Fruit fly (Drosophila melanogaster) whole organism, embryonic: Measurements from ENCODE around the gene CG11409.

Source experiments
- Atf-2 ChIP-seq: fragments of 200-800 bp; sonication (Bioruptor generic); optimal IDR thresholded peaks from 2 replicates; lab custom pipeline; 2016; ENCODE audit warnings: missing biosample characterization, missing genetic modification characterization
- CG11723 ChIP-seq: fragments of 200-800 bp; sonication (Bioruptor generic); optimal IDR thresholded peaks from 2 replicates; lab custom pipeline; 2017; ENCODE audit warnings: missing biosample characterization, mild to moderate bottlenecking, missing genetic modification characterization
- CG12659 ChIP-seq: fragments of 200-800 bp; sonication (Bioruptor generic); optimal IDR thresholded peaks from 3 replicates; lab custom pipeline; 2017; ENCODE audit warnings: mild to moderate bottlenecking, missing biosample characterization, missing genetic modification reagents, missing genetic modification characterization
- CG13123 ChIP-seq: fragments of 200-800 bp; sonication (Bioruptor generic); optimal IDR thresholded peaks from 2 replicates; lab custom pipeline; 2016; ENCODE audit warnings: missing biosample characterization, missing genetic modification characterization
- CG13894 ChIP-seq: fragments of 200-800 bp; sonication (Bioruptor generic); optimal IDR thresholded peaks from 3 replicates; lab custom pipeline; 2018; ENCODE audit warnings: missing biosample characterization, mild to moderate bottlenecking, missing genetic modification characterization, moderate library complexity
- CG14441 ChIP-seq: fragments of 200-800 bp; sonication (Bioruptor generic); IDR thresholded peaks from 2 replicates; pipeline ENCODE4 v1.3.6; 2022; ENCODE audit warnings: missing biosample characterization, missing genetic modification characterization
- CG16815 ChIP-seq: fragments of 200-800 bp; sonication (Bioruptor generic); optimal IDR thresholded peaks from 3 replicates; lab custom pipeline; 2017; ENCODE audit warnings: missing biosample characterization, mild to moderate bottlenecking, missing genetic modification characterization
- CG17186 ChIP-seq: fragments of 200-800 bp; sonication (Bioruptor generic); optimal IDR thresholded peaks from 3 replicates; lab custom pipeline; 2017; ENCODE audit warnings: missing biosample characterization, missing genetic modification reagents, missing genetic modification characterization
- CG17361 ChIP-seq: fragments of 200-800 bp; sonication (Bioruptor generic); IDR thresholded peaks from 3 replicates; pipeline ENCODE4 v1.3.6; 2022; ENCODE audit warnings: missing biosample characterization, missing genetic modification characterization
- CG43689 ChIP-seq: fragments of 200-800 bp; sonication (Bioruptor generic); IDR thresholded peaks from 2 replicates; pipeline ENCODE4 v1.3.6; 2022; ENCODE audit warnings: missing biosample characterization, missing genetic modification characterization
- CG4617 ChIP-seq: fragments of 200-800 bp; sonication (Bioruptor generic); optimal IDR thresholded peaks from 3 replicates; lab custom pipeline; 2016; ENCODE audit warnings: missing biosample characterization, missing genetic modification characterization, borderline replicate concordance
- CG7556 ChIP-seq: fragments of 200-800 bp; sonication (Bioruptor generic); optimal IDR thresholded peaks from 2 replicates; lab custom pipeline; 2017; ENCODE audit warnings: missing biosample characterization, mild to moderate bottlenecking, missing genetic modification characterization
- CG7786 ChIP-seq: fragments of 200-800 bp; sonication (Bioruptor generic); optimal IDR thresholded peaks from 2 replicates; lab custom pipeline; 2016; ENCODE audit warnings: missing biosample characterization, missing genetic modification characterization
- CG8924 ChIP-seq: fragments of 200-800 bp; optimal IDR thresholded peaks from 3 replicates; lab custom pipeline; 2019; ENCODE audit warnings: missing biosample characterization, mild to moderate bottlenecking, missing genetic modification characterization, moderate library complexity
- CG9932 ChIP-seq: fragments of 200-800 bp; sonication (Bioruptor generic); IDR thresholded peaks from 2 replicates; pipeline ENCODE4 v1.3.6; 2022; ENCODE audit warnings: missing biosample characterization, missing genetic modification characterization
- Dfd ChIP-seq, 2 experiments: fragments of >200 bp; optimal IDR thresholded peaks; 2 replicates each; lab custom pipeline; 2017; ENCODE audit warnings: missing biosample characterization in 2 of 2, missing genetic modification characterization in 2 of 2
- Dll ChIP-seq: fragments of 200-800 bp; sonication (Bioruptor generic); IDR thresholded peaks from 4 replicates; pipeline ENCODE4 v1.3.6; 2022; ENCODE audit warnings: missing biosample characterization, missing genetic modification characterization; ENCODE audit not compliant: partially characterized antibody
- E2f2 ChIP-seq: fragments of 200-800 bp; sonication (Bioruptor generic); IDR thresholded peaks from 2 replicates; pipeline ENCODE4 v1.3.6; 2022; ENCODE audit warnings: missing biosample characterization, missing genetic modification characterization
- Fer3 ChIP-seq: fragments of 200-800 bp; sonication (Bioruptor generic); optimal IDR thresholded peaks from 2 replicates; lab custom pipeline; 2018; ENCODE audit warnings: missing biosample characterization, mild to moderate bottlenecking, missing genetic modification characterization, moderate library complexity
- Gug ChIP-seq: fragments of 200-800 bp; sonication (Bioruptor generic); IDR thresholded peaks from 4 replicates; pipeline ENCODE4 v1.3.6; 2022; ENCODE audit warnings: missing biosample characterization, missing genetic modification characterization
- HHEX ChIP-seq: fragments of 200-800 bp; sonication (Bioruptor generic); optimal IDR thresholded peaks from 3 replicates; lab custom pipeline; 2017; ENCODE audit warnings: missing biosample characterization, mild to moderate bottlenecking, missing genetic modification characterization, missing genetic modification reagents
- Hr78 ChIP-seq, 2 experiments: fragments of 200-800 bp in 1 of 2; fragments of >200 bp in 1 of 2; sonication (Bioruptor generic) in 1 of 2; optimal IDR thresholded peaks; 2 replicates each; lab custom pipeline; 2017 to 2019; ENCODE audit warnings: missing biosample characterization in 2 of 2, missing genetic modification characterization in 2 of 2, mild to moderate bottlenecking in 1 of 2, moderate library complexity in 1 of 2
- Mad ChIP-seq: fragments of 200-800 bp; sonication (Bioruptor generic); optimal IDR thresholded peaks from 2 replicates; lab custom pipeline; 2016; ENCODE audit warnings: missing biosample characterization, missing genetic modification characterization
- Max ChIP-seq: fragments of 200-800 bp; sonication (Bioruptor generic); optimal IDR thresholded peaks from 2 replicates; lab custom pipeline; 2016; ENCODE audit warnings: missing biosample characterization, mild to moderate bottlenecking, missing genetic modification characterization
- NC2β ChIP-seq: fragments of 200-800 bp; sonication (Bioruptor generic); optimal IDR thresholded peaks from 2 replicates; lab custom pipeline; 2016; ENCODE audit warnings: missing biosample characterization, missing genetic modification characterization
- Nf-YC ChIP-seq: fragments of 200-800 bp; optimal IDR thresholded peaks from 3 replicates; lab custom pipeline; 2019; ENCODE audit warnings: missing biosample characterization, mild to moderate bottlenecking, missing genetic modification characterization, moderate library complexity
- Oaz ChIP-seq: fragments of 200-800 bp; sonication (Bioruptor generic); IDR thresholded peaks from 2 replicates; pipeline ENCODE4 v1.3.6; 2022; ENCODE audit warnings: missing biosample characterization, missing genetic modification characterization
- Oli ChIP-seq: fragments of 200-800 bp; sonication (Bioruptor generic); optimal IDR thresholded peaks from 2 replicates; lab custom pipeline; 2018; ENCODE audit warnings: missing biosample characterization, mild to moderate bottlenecking, missing genetic modification characterization, moderate library complexity
- PHDP ChIP-seq: fragments of 200-800 bp; sonication (Bioruptor generic); optimal IDR thresholded peaks from 3 replicates; lab custom pipeline; 2018; ENCODE audit warnings: missing biosample characterization, mild to moderate bottlenecking, missing genetic modification characterization, moderate library complexity
- Pdp1 ChIP-seq, 2 experiments: fragments of 200-800 bp; sonication (Bioruptor generic); optimal IDR thresholded peaks; 3 replicates each; lab custom pipeline; 2016; ENCODE audit warnings: missing biosample characterization in 2 of 2, missing genetic modification characterization in 2 of 2, mild to moderate bottlenecking in 1 of 2, moderate library complexity in 1 of 2
- Ptx1 ChIP-seq: fragments of 200-800 bp; sonication (Bioruptor generic); IDR thresholded peaks from 2 replicates; pipeline ENCODE4 v1.3.6; 2022; ENCODE audit warnings: missing biosample characterization, missing genetic modification characterization
- TFAM ChIP-seq: fragments of 200-800 bp; sonication (Bioruptor generic); optimal IDR thresholded peaks from 2 replicates; lab custom pipeline; 2017; ENCODE audit warnings: missing biosample characterization, missing genetic modification characterization, inconsistent platforms
- Taf1 ChIP-seq: fragments of 200-800 bp; sonication (Bioruptor generic); IDR thresholded peaks from 2 replicates; pipeline ENCODE4 v1.3.6; 2022; ENCODE audit warnings: missing biosample characterization, missing genetic modification characterization
- Tbp ChIP-seq: fragments of >200 bp; optimal IDR thresholded peaks from 2 replicates; lab custom pipeline; 2018; ENCODE audit warnings: missing biosample characterization, missing genetic modification characterization
- Usf ChIP-seq: fragments of 200-800 bp; sonication (Bioruptor generic); optimal IDR thresholded peaks from 2 replicates; lab custom pipeline; 2017; ENCODE audit warnings: missing genotype, missing biosample characterization, missing genetic modification characterization
- ac ChIP-seq: fragments of 200-800 bp; sonication (Bioruptor generic); optimal IDR thresholded peaks from 3 replicates; lab custom pipeline; 2017; ENCODE audit warnings: missing biosample characterization, mild to moderate bottlenecking, missing genetic modification characterization
- bbx ChIP-seq: fragments of 200-800 bp; sonication (Bioruptor generic); IDR thresholded peaks from 2 replicates; pipeline ENCODE4 v1.3.6; 2022; ENCODE audit warnings: missing biosample characterization, missing genetic modification characterization; ENCODE audit not compliant: partially characterized antibody
- cad ChIP-seq: fragments of >200 bp; optimal IDR thresholded peaks from 2 replicates; lab custom pipeline; 2017; ENCODE audit warnings: missing biosample characterization, missing genetic modification characterization
- eyg ChIP-seq: fragments of 200-800 bp; sonication (Bioruptor generic); optimal IDR thresholded peaks from 3 replicates; lab custom pipeline; 2016; ENCODE audit warnings: missing biosample characterization, missing genetic modification characterization
- fd96Cb ChIP-seq: fragments of 200-800 bp; sonication (Bioruptor generic); optimal IDR thresholded peaks from 2 replicates; lab custom pipeline; 2018; ENCODE audit warnings: missing biosample characterization, mild to moderate bottlenecking, missing genetic modification characterization, moderate library complexity
- fru ChIP-seq: fragments of >200 bp; optimal IDR thresholded peaks from 2 replicates; lab custom pipeline; 2017
- gcm ChIP-seq: fragments of 200-800 bp; sonication (Bioruptor generic); optimal IDR thresholded peaks from 2 replicates; lab custom pipeline; 2019; ENCODE audit warnings: missing biosample characterization, mild to moderate bottlenecking, missing genetic modification characterization, moderate library complexity
- gcm2 ChIP-seq: fragments of 200-800 bp; sonication (Bioruptor generic); optimal IDR thresholded peaks from 2 replicates; lab custom pipeline; 2016; ENCODE audit warnings: missing biosample characterization, missing genetic modification characterization
- grn ChIP-seq: fragments of 200-800 bp; sonication (Bioruptor generic); optimal IDR thresholded peaks from 3 replicates; lab custom pipeline; 2017; ENCODE audit warnings: missing biosample characterization, missing genetic modification characterization
- gt ChIP-seq: fragments of 200-800 bp; sonication (Bioruptor generic); IDR thresholded peaks from 2 replicates; pipeline ENCODE4 v1.3.6; 2022; ENCODE audit warnings: missing biosample characterization, missing genetic modification characterization
- kay ChIP-seq: fragments of 200-800 bp; sonication (Bioruptor generic); optimal IDR thresholded peaks from 2 replicates; lab custom pipeline; 2016; ENCODE audit warnings: missing biosample characterization, missing genetic modification characterization
- lmd ChIP-seq: fragments of 200-800 bp; sonication (Bioruptor generic); IDR thresholded peaks from 2 replicates; pipeline ENCODE4 v1.3.6; 2022; ENCODE audit warnings: missing biosample characterization, missing genetic modification characterization
- ro ChIP-seq: fragments of 200-800 bp; sonication (Bioruptor generic); IDR thresholded peaks from 2 replicates; pipeline ENCODE4 v1.3.6; 2022; ENCODE audit warnings: missing biosample characterization, missing genetic modification characterization
- schlank ChIP-seq: fragments of 200-800 bp; sonication (Bioruptor generic); optimal IDR thresholded peaks from 2 replicates; lab custom pipeline; 2018; ENCODE audit warnings: missing biosample characterization, mild to moderate bottlenecking, missing genetic modification characterization
- trh ChIP-seq: fragments of 200-800 bp; sonication (Bioruptor generic); optimal IDR thresholded peaks from 2 replicates; lab custom pipeline; 2016; ENCODE audit warnings: missing biosample characterization, missing genetic modification characterization
- wek ChIP-seq: fragments of 200-800 bp; sonication (Bioruptor generic); optimal IDR thresholded peaks from 3 replicates; lab custom pipeline; 2018; ENCODE audit warnings: missing biosample characterization, mild to moderate bottlenecking, missing genetic modification characterization, moderate library complexity
- zen ChIP-seq: fragments of 200-800 bp; sonication (Bioruptor generic); optimal IDR thresholded peaks from 3 replicates; lab custom pipeline; 2018; ENCODE audit warnings: missing biosample characterization, mild to moderate bottlenecking, missing genetic modification characterization, moderate library complexity

The CG11409 gene

DNA sequence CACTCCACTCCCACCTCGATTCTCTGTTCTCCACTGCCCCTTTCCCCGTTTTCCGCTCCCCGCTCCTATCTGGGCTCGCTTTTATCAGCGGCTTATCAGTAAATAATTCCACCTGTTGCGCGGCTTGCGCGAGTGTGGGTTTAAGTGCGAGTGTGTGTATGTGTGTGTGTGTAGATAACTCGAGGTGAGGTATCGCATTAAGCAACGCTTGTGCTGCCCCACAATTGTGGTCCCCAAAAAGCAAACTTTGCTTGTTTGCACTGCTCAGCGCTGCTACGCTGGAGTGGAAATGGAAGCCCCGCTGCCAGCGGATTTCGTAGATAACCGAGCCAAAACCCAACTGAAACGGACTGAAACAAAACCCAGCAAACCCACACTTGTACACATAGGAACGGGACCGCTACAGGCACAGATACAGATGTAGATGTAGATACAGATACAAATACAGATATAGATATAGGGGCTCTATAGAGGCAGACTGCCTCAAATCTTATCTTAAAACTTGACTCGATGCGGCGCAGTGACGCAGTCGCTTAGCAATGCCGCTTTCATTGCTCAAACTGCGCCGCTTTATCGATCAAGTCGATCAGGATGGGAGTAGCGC lies 45.9 kb upstream of the CG11409 start (continued):
- TF ChIP-seq Mad (GFP tag; lab: Kevin White, UChicago): no peak
- no peak for TF ChIP-seq Dll
- peak in 1 of 2 experiments; percentile 22 for TF ChIP-seq Pdp1 (GFP tag; optimal IDR thresholded peaks at IDR 0.05; lab: Kevin White, UChicago)
- no peak for TF ChIP-seq CG7556 (GFP tag; lab: Kevin White, UChicago)
- no peak for TF ChIP-seq gcm2 (GFP tag; lab: Kevin White, UChicago)
- TF ChIP-seq ac (GFP tag; lab: Kevin White, UChicago): no peak
- TF ChIP-seq CG4617 (GFP tag; lab: Kevin White, UChicago): no peak
- TF ChIP-seq kay (GFP tag; lab: Kevin White, UChicago): no peak
- TF ChIP-seq PHDP (tag; lab: Kevin White, UChicago): no peak
- TF ChIP-seq eyg (GFP tag; lab: Kevin White, UChicago): no peak
- no peak for TF ChIP-seq CG8924
- no peak for TF ChIP-seq TFAM (GFP tag; lab: Kevin White, UChicago)
- TF ChIP-seq CG13894: no peak
- TF ChIP-seq CG43689 (GFP tag; lab: Robert Waterston, UW): no peak
- no peak for TF ChIP-seq gcm (GFP tag; lab: Kevin White, UChicago)
- peak; percentile 10 for TF ChIP-seq CG12659 (GFP tag; lab: Kevin White, UChicago)
- peak; percentile 33 for TF ChIP-seq HHEX
- no peak for TF ChIP-seq Atf-2
- no peak for TF ChIP-seq CG9932 (GFP tag; lab: Robert Waterston, UW)
- no peak for TF ChIP-seq fru (lab: Kevin White, UChicago)
- no peak for TF ChIP-seq Dfd (GFP tag; optimal IDR thresholded peaks at IDR 0.05; lab: Kevin White, UChicago)
- TF ChIP-seq schlank (tag; lab: Kevin White, UChicago): no peak
- no peak for TF ChIP-seq E2f2 (GFP tag; lab: Robert Waterston, UW)
- TF ChIP-seq zen (tag; lab: Kevin White, UChicago): no peak
- no peak for TF ChIP-seq gt
- no peak for TF ChIP-seq lmd (GFP tag; lab: Robert Waterston, UW)
- no peak for TF ChIP-seq Ptx1 (GFP tag; lab: Robert Waterston, UW)
- TF ChIP-seq Tbp: no peak
- no peak for TF ChIP-seq ro (GFP tag; lab: Robert Waterston, UW)
- no peak for TF ChIP-seq fd96Cb (tag; lab: Kevin White, UChicago)
- peak; percentile 42 for TF ChIP-seq wek (GFP tag; lab: Kevin White, UChicago)
- TF ChIP-seq CG17186: no peak
- TF ChIP-seq bbx (GFP tag; lab: Robert Waterston, UW): no peak
- no peak for TF ChIP-seq CG16815
- no peak for TF ChIP-seq Usf (GFP tag; lab: Kevin White, UChicago)
- TF ChIP-seq Hr78 (GFP tag; optimal IDR thresholded peaks at IDR 0.05; lab: Kevin White, UChicago): no peak
- TF ChIP-seq Taf1 (GFP tag; lab: Robert Waterston, UW): no peak
- TF ChIP-seq CG7786 (GFP tag; lab: Kevin White, UChicago): no peak
- TF ChIP-seq grn (GFP tag; lab: Kevin White, UChicago): peak; percentile 91
- TF ChIP-seq CG13123 (GFP tag; lab: Kevin White, UChicago): no peak
- TF ChIP-seq Max (GFP tag; lab: Kevin White, UChicago): no peak
- TF ChIP-seq CG17361: no peak
- TF ChIP-seq trh (GFP tag; lab: Kevin White, UChicago): no peak
- no peak for TF ChIP-seq NC2β
- TF ChIP-seq Nf-YC: no peak
- TF ChIP-seq Gug: no peak
- TF ChIP-seq Fer3 (tag; lab: Kevin White, UChicago): no peak
- no peak for TF ChIP-seq cad (GFP tag; lab: Kevin White, UChicago)
- TF ChIP-seq Oli (tag; lab: Kevin White, UChicago): no peak
- TF ChIP-seq CG14441: no peak
- peak; percentile 28 for TF ChIP-seq CG11723
- TF ChIP-seq Oaz: no peak
